Worm (Caenorhabditis elegans): Measurements from ENCODE around the gene ech-4.

The ech-4 gene

DNA sequence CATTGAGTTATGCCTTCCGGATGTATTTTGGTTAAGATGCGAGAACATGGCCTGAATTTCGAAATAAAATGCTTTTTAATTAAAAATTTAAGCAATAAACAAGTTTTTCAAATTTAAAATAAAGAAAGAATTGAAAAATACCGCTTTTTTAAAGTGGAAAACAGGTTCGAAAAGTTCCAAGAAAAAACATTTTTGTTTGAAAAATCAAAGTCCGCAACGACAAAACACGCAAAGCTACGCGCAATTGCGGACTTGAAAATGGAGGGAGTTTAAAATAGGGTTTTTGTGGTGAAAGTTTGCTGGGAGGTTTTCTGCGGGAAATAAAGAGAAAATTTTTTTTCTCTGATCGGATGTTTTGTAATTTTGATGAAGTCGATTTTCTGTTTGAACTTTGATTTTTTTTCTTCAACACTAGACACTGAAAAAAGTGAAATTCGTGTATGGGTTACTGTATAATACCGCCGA, 22.4 kb upstream of the ech-4 start, which contains the start of gene npp-19:
Gene npp-19, minus strand, starts transcription at position 51 of the 465 bp plus-strand sequence.
- no peak for TF ChIP-seq tab-1 (GFP tag; IDR thresholded peaks at IDR 0.05)
- TF ChIP-seq ref-1 (GFP tag; conservative IDR thresholded peaks at IDR 0.05) = no peak
- peak; percentile 23 for TF ChIP-seq cog-1 (tag; optimal IDR thresholded peaks at IDR 0.05)
- TF ChIP-seq flt-1 (GFP tag; IDR thresholded peaks at IDR 0.05) = 0 out of 2 replicates have a peak, but pooled peaks have one; percentile 45
- no peak for TF ChIP-seq klf-2 (GFP tag; conservative IDR thresholded peaks at IDR 0.05)
- TF ChIP-seq ztf-29 (GFP tag; IDR thresholded peaks at IDR 0.05) = no peak
- no peak for TF ChIP-seq med-1 (GFP tag; optimal IDR thresholded peaks at IDR 0.05; ENCODE audit: insufficient read depth)
- TF ChIP-seq ztf-23 (GFP tag; IDR thresholded peaks at IDR 0.05) = 0 out of 2 replicates have a peak, but pooled peaks have one; percentile 47
- no peak for TF ChIP-seq T22C8.4 (GFP tag; IDR thresholded peaks at IDR 0.05)

DNA sequence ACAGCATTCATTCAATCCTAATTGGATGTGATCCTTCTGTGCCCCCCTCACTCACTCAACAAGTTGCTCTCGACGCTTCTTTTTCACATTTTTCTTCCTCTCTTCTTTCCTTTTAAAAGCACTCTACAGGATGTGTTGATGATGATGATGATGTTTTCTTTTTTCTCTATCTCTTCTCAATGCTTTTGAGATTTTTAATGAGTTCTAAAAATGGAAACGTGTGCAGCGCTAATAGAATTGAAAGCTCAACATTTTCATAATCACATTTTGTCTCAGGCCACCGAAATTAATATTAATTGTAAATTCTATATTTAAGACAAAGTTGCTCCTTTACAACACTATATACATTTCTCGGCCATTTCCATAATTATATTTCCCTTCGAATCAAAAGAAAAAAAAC, 20.6 kb upstream of the ech-4 start:
- TF ChIP-seq flt-1 (GFP tag; IDR thresholded peaks at IDR 0.05) (no peak), med-1 (GFP tag; optimal IDR thresholded peaks at IDR 0.05; ENCODE audit: insufficient read depth) (no peak), ref-1 (GFP tag; conservative IDR thresholded peaks at IDR 0.05) (no peak), ztf-29 (GFP tag; IDR thresholded peaks at IDR 0.05) (no peak), cog-1 (tag; optimal IDR thresholded peaks at IDR 0.05) (no peak), tab-1 (GFP tag; IDR thresholded peaks at IDR 0.05) (no peak)

DNA sequence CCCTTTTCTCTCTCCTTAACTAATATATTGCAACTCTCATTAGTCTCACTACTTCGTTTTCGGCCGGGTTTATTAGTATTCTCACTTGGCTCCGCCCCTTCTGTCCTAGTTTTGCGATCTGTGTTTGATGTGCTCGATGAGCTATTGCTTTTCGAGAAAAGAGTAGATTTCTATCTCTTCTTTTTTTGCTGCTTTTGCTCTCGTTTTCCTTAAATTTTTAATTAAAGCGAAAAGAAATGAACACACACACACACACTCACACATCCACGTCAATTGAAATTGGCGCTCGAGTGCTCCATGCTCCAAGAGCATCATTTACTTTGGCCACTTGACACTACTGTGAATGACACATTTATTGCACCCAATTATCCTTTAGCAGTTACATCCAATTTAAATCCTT, 16.4 kb upstream of the ech-4 start:
- TF ChIP-seq med-1 (GFP tag; optimal IDR thresholded peaks at IDR 0.05; ENCODE audit: insufficient read depth) = no peak
- TF ChIP-seq klf-2 (GFP tag; conservative IDR thresholded peaks at IDR 0.05) = no peak
- TF ChIP-seq ref-1 (GFP tag; conservative IDR thresholded peaks at IDR 0.05) = no peak
- TF ChIP-seq flt-1 (GFP tag; IDR thresholded peaks at IDR 0.05) = no peak
- TF ChIP-seq ztf-23 (GFP tag; IDR thresholded peaks at IDR 0.05) = no peak
- no peak for TF ChIP-seq tab-1 (GFP tag; IDR thresholded peaks at IDR 0.05)
- TF ChIP-seq ztf-29 (GFP tag; IDR thresholded peaks at IDR 0.05) = no peak
- no peak for TF ChIP-seq T22C8.4 (GFP tag; IDR thresholded peaks at IDR 0.05)
- TF ChIP-seq cog-1 (tag; optimal IDR thresholded peaks at IDR 0.05) = no peak

DNA sequence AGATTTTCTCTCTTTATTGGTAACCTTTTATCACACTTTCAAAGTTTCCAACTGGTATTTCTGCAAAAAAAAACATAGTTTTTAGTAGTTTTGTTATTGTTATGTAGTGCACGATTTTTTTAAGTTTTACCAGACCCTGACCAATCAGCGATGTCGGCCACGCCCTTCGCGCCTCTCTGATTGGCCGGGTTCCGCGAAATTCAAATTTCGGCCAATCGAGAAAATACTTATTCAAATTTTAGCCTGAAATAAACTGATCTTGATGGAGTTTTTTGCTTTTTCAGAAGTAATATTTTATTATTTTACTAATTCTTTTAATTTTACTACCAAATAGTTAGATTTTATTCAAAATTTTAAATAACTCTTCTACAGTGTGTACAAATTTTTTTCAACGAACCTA, 15.9 kb upstream of the ech-4 start:
- no peak for TF ChIP-seq cog-1 (tag; optimal IDR thresholded peaks at IDR 0.05)
- TF ChIP-seq ztf-29 (GFP tag; IDR thresholded peaks at IDR 0.05) = no peak
- no peak for TF ChIP-seq flt-1 (GFP tag; IDR thresholded peaks at IDR 0.05)
- TF ChIP-seq ztf-23 (GFP tag; IDR thresholded peaks at IDR 0.05) = no peak
- TF ChIP-seq tab-1 (GFP tag; IDR thresholded peaks at IDR 0.05) = no peak
- no peak for TF ChIP-seq T22C8.4 (GFP tag; IDR thresholded peaks at IDR 0.05)
- TF ChIP-seq med-1 (GFP tag; optimal IDR thresholded peaks at IDR 0.05; ENCODE audit: insufficient read depth) = no peak

DNA sequence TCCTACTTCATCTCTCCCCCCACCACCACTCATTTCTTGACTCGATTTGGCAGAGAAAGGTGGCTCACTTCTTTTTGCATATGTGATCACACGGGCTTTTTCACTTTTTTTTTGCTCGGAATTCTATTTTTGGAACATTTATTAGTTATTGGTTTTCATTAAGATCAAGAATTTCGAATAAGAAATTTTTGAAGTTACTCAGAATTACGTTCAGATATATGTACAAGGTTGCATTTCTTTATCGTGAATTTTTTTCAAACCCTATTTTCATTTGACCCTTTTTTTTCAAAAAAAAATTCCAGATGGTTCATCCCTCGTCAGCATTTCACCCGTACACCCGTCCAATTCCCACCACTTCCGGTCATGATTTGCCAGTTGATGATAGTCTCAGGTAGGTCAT, 15.4 kb upstream of the ech-4 start, which contains the start of gene ceh-62:
Gene ceh-62, plus strand, starts transcription at position 301 of the 400 bp plus-strand sequence.
- TF ChIP-seq flt-1 (GFP tag; IDR thresholded peaks at IDR 0.05) = no peak
- TF ChIP-seq klf-2 (GFP tag; conservative IDR thresholded peaks at IDR 0.05) = no peak
- TF ChIP-seq med-1 (GFP tag; optimal IDR thresholded peaks at IDR 0.05; ENCODE audit: insufficient read depth) = no peak
- TF ChIP-seq tab-1 (GFP tag; IDR thresholded peaks at IDR 0.05) = no peak

DNA sequence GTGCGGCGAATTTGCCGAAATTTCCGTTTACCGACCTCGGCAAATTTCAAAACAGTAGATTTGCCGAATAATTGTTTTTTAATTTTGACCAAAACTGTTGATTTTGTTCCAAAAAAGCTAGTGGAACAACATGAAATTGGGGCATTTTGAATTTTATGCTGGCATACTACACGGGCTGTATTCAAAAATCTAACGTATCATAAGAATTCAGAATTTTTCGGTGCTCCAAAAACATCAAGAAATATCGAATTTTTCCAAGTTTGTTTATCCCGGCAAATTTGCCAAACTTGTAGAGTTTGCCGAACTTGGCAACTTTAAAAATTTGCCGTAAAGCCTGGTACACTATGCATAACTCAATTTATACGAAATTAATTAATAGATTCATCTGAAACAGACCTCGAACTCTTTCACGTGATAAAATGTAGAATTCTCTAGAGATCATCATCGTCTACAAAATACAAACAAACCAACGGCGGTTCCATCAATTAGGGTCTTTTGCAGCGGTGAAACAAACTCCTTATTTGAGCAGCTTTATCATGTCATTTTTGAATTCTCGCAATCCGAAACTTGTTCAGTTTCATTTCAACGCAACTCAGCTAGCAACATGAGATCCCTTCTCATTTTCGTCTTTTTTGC, 12.0 kb upstream of the ech-4 start, which contains the start of gene R06F6.14:
Gene R06F6.14, plus strand, starts transcription at position 586 of the 636 bp plus-strand sequence.
- TF ChIP-seq ref-1 (GFP tag; conservative IDR thresholded peaks at IDR 0.05) (no peak), med-1 (GFP tag; optimal IDR thresholded peaks at IDR 0.05; ENCODE audit: insufficient read depth) (no peak), flt-1 (GFP tag; IDR thresholded peaks at IDR 0.05) (no peak), cog-1 (tag; optimal IDR thresholded peaks at IDR 0.05) (no peak), T22C8.4 (GFP tag; IDR thresholded peaks at IDR 0.05) (no peak), ztf-23 (GFP tag; IDR thresholded peaks at IDR 0.05) (no peak), tab-1 (GFP tag; IDR thresholded peaks at IDR 0.05) (no peak), klf-2 (GFP tag; conservative IDR thresholded peaks at IDR 0.05) (no peak), ztf-29 (GFP tag; IDR thresholded peaks at IDR 0.05) (no peak)

DNA sequence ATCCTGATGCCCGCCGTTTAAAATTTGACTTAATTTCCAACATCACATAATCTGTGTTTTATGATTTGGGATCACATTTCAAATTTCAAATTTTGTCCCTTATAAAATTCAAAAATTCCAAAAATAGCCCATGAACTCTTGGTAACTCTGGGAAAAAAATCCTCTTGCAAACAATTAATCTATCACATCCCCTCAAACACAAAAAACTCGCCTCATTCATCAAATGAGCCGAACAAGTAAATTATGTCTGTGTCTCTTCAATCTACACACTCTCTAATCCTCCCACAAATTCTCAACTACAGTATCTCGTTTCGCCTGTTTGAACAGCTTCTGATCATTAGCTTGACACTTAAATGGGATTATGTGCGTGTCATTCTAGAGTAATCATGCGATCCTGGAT, 10.1 kb upstream of the ech-4 start, which contains the start of gene msrp-7:
Gene msrp-7, plus strand, starts transcription at position 301 of the 400 bp plus-strand sequence.
- TF ChIP-seq ref-1 (GFP tag; conservative IDR thresholded peaks at IDR 0.05) (no peak), tab-1 (GFP tag; IDR thresholded peaks at IDR 0.05) (no peak), T22C8.4 (GFP tag; IDR thresholded peaks at IDR 0.05) (no peak), ztf-29 (GFP tag; IDR thresholded peaks at IDR 0.05) (no peak), cog-1 (tag; optimal IDR thresholded peaks at IDR 0.05) (no peak), klf-2 (GFP tag; conservative IDR thresholded peaks at IDR 0.05) (no peak), med-1 (GFP tag; optimal IDR thresholded peaks at IDR 0.05; ENCODE audit: insufficient read depth) (no peak), ztf-23 (GFP tag; IDR thresholded peaks at IDR 0.05) (no peak), flt-1 (GFP tag; IDR thresholded peaks at IDR 0.05) (no peak)

DNA sequence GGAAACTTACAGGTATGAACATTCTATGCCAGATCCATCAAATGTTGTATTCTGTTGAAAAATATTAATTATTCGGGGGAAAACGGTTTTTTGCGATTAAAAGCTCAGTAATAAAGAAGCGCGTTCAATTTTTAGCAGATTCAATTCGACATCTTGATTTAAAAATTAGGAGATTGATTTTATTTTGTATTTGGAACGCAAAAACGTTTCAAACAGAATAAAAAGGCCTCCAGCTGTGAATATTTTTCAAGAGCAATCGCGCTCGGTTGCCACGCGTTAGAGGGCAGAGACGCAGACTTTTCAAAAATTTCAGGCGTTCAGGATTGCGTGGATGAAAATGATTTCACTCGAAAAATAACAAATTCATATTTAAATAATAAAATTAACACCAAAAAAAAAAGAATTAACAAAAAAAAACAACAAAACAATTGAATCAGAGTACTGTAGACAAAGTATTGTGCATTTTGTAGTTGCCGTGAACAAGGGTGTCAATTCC, 855 bp upstream of the ech-4 start, which contains the start of gene R06F6.8:
Gene R06F6.8, minus strand, starts transcription at position 51 of the 496 bp plus-strand sequence.
- TF ChIP-seq ztf-23 (GFP tag; IDR thresholded peaks at IDR 0.05) (no peak), med-1 (GFP tag; optimal IDR thresholded peaks at IDR 0.05; ENCODE audit: insufficient read depth) (no peak), cog-1 (tag; optimal IDR thresholded peaks at IDR 0.05) (no peak)

DNA sequence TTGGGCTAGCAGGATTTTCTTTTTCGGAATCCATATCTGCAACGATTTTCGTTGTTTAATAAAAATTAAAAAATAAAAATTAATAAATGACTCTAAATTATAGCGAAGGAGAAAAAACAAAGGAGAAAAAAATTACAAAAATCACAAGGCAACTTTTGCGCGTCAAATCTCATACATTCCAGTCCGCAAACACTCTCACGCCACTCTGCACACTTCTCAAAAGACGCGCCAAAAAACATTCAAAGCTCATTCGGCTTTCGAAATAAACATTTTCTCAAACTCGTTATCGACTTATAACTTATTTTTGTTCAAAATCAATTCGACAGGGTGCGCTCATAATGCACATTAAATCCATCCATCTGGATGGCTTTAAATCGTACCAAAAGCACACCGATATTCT, 3.2 kb downstream of the ech-4 start, which contains the start of the genes R06F6.12 and mix-1:
Gene R06F6.12, minus strand, starts transcription at position 36 of the 400 bp plus-strand sequence.
Gene mix-1, plus strand, starts transcription at position 201 of the 400 bp plus-strand sequence.
- TF ChIP-seq tab-1 (GFP tag; IDR thresholded peaks at IDR 0.05) (peak; percentile 44; the same call in 1 of the 2 replicates), ztf-23 (GFP tag; IDR thresholded peaks at IDR 0.05) (no peak)

DNA sequence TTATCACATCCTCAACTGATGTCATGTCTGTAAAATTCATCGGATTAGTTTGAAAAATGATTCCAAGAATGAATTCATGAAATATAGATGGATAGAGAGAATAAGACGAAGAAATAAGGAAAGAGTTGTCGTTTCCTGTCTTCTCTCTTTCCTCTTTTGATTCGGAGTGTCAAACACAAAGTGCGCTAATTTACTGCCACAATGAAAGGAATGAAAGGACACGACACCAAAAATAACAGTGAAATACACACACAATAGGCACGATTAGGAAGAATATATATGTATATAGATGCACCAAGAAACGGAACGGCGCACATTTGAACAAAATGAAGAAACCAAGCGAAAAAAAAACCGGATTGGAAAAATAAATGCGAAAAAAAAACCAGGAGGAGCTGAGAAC, 8.2 kb downstream of the ech-4 start, which contains the start of gene VM106R.1:
Gene VM106R.1, minus strand, starts transcription at position 101 of the 400 bp plus-strand sequence.
- no peak for TF ChIP-seq ztf-23 (GFP tag; IDR thresholded peaks at IDR 0.05)
- TF ChIP-seq cog-1 (tag; optimal IDR thresholded peaks at IDR 0.05) = no peak
- TF ChIP-seq tab-1 (GFP tag; IDR thresholded peaks at IDR 0.05) = no peak
- TF ChIP-seq ref-1 (GFP tag; conservative IDR thresholded peaks at IDR 0.05) = no peak
- no peak for TF ChIP-seq flt-1 (GFP tag; IDR thresholded peaks at IDR 0.05)
- TF ChIP-seq T22C8.4 (GFP tag; IDR thresholded peaks at IDR 0.05) = no peak
- no peak for TF ChIP-seq klf-2 (GFP tag; conservative IDR thresholded peaks at IDR 0.05)
- TF ChIP-seq ztf-29 (GFP tag; IDR thresholded peaks at IDR 0.05) = no peak
- no peak for TF ChIP-seq med-1 (GFP tag; optimal IDR thresholded peaks at IDR 0.05; ENCODE audit: insufficient read depth)

Data from whole organism, midembryonic.